Fruit fly (Drosophila melanogaster): Measurements from ENCODE around the gene lz.
A peak's percentile ranks its signal among the peaks of the same experiment; 100 is the strongest.

Gene lz

dm6 chrX:9255964-9256520, 28.4 kb upstream of the lz start, which contains the start of gene ric8a (continued):
- TF ChIP-seq CG4424 (GFP tag; optimal IDR thresholded peaks at IDR 0.05) (no peak), ERR (GFP tag; optimal IDR thresholded peaks at IDR 0.05) (no peak), nom (GFP tag; optimal IDR thresholded peaks at IDR 0.05) (no peak), CkIIα-i1 (GFP tag; IDR thresholded peaks at IDR 0.05) (no peak), CG13287 (GFP tag; IDR thresholded peaks at IDR 0.05; ENCODE audit: partially characterized antibody) (peak; percentile 81), CG2712 (tag; optimal IDR thresholded peaks at IDR 0.05) (no peak), ranshi (GFP tag; IDR thresholded peaks at IDR 0.05) (no peak), CG18262 (tag; optimal IDR thresholded peaks at IDR 0.05) (no peak), hbn (GFP tag; IDR thresholded peaks at IDR 0.05; ENCODE audit: partially characterized antibody) (peak; percentile 75), fd64A (GFP tag; optimal IDR thresholded peaks at IDR 0.05) (no peak), tap (tag; optimal IDR thresholded peaks at IDR 0.05) (no peak), CG8944 (GFP tag; optimal IDR thresholded peaks at IDR 0.05) (no peak), CG15696 (tag; optimal IDR thresholded peaks at IDR 0.05) (no peak), maf-S (GFP tag; optimal IDR thresholded peaks at IDR 0.05) (no peak), Chrac-16 (GFP tag; optimal IDR thresholded peaks at IDR 0.05) (no peak), NC2α (GFP tag; optimal IDR thresholded peaks at IDR 0.05) (no peak), eyg (GFP tag; optimal IDR thresholded peaks at IDR 0.05) (no peak), CG10147 (GFP tag; optimal IDR thresholded peaks at IDR 0.05) (no peak), CG1603 (tag; optimal IDR thresholded peaks at IDR 0.05) (no peak), CG7372 (GFP tag; IDR thresholded peaks at IDR 0.05) (no peak), Dp (GFP tag; optimal IDR thresholded peaks at IDR 0.05) (peak; percentile 30), slp2 (GFP tag; optimal IDR thresholded peaks at IDR 0.05) (no peak), CG18764 (GFP tag; optimal IDR thresholded peaks at IDR 0.05) (no peak), CG15479 (GFP tag; optimal IDR thresholded peaks at IDR 0.05) (no peak), CG4854 (GFP tag; optimal IDR thresholded peaks at IDR 0.05) (no peak), CG3065 (GFP tag; optimal IDR thresholded peaks at IDR 0.05) (no peak), Dek (tag; optimal IDR thresholded peaks at IDR 0.05) (peak; percentile 26), ttk (GFP tag; IDR thresholded peaks at IDR 0.05) (no peak), CG14441 (GFP tag; IDR thresholded peaks at IDR 0.05) (no peak), dysf (GFP tag; IDR thresholded peaks at IDR 0.05) (no peak), Aef1 (GFP tag; IDR thresholded peaks at IDR 0.05) (0 out of 3 replicates have a peak, but pooled peaks have one; percentile 17), Bgb (GFP tag; IDR thresholded peaks at IDR 0.05; ENCODE audit: partially characterized antibody) (peak; percentile 81), z (GFP tag; IDR thresholded peaks at IDR 0.05) (no peak), HLH4C (GFP tag; IDR thresholded peaks at IDR 0.05; ENCODE audit: partially characterized antibody) (peak; percentile 76), CG1647 (GFP tag; optimal IDR thresholded peaks at IDR 0.05) (no peak), Meics (GFP tag; optimal IDR thresholded peaks at IDR 0.05) (no peak), crp (GFP tag; optimal IDR thresholded peaks at IDR 0.05) (no peak), abd-A (tag; optimal IDR thresholded peaks at IDR 0.05) (no peak), Hsf (GFP tag; optimal IDR thresholded peaks at IDR 0.05) (no peak), esg (GFP tag; conservative IDR thresholded peaks at IDR 0.05) (no peak), ind (GFP tag; optimal IDR thresholded peaks at IDR 0.05) (no peak), oc (tag; optimal IDR thresholded peaks at IDR 0.05) (no peak), CoRest (tag; optimal IDR thresholded peaks at IDR 0.05) (peak; percentile 36), Dip3 (GFP tag; optimal IDR thresholded peaks at IDR 0.05) (no peak), HmgD (GFP tag; optimal IDR thresholded peaks at IDR 0.05) (no peak), Stat92E (GFP tag; optimal IDR thresholded peaks at IDR 0.05) (no peak), nerfin-1 (tag; optimal IDR thresholded peaks at IDR 0.05) (no peak), klu (GFP tag; IDR thresholded peaks at IDR 0.05) (no peak), CG10267 (tag; optimal IDR thresholded peaks at IDR 0.05) (peak; percentile 34), Lhr (GFP tag; optimal IDR thresholded peaks at IDR 0.05) (no peak)

All from whole organism, embryonic.